Fruit fly (Drosophila melanogaster): ENCODE measurements around the gene CG33267.
"Not testable (repeated sequence)": the region's sequence is repeated elsewhere in the genome, so short reads cannot be mapped to it uniquely, and the experiment has no call there.

CG33267 gene

DNA sequence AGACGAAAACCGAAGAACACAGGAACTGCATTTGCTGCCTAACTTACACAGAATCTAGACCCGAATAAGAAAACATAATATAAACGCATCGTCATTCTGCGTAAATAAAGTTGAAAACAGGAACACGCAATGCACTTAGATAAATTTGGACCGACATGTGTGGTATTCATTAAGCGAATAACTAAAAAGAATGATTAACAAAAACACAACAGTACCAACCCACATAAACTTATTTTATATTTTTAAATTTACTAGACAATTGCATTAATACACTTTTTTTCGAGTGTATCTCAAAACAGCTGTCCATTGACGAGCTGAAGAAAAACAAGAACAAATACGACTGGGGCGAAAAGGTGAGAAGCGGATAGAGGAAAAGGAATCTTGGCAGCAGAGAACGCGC lies 9.9 kb upstream of the CG33267 start:
- no peak for TF ChIP-seq CTCF (optimal IDR thresholded peaks at IDR 0.05)
- no peak for TF ChIP-seq CG8478 (optimal IDR thresholded peaks at IDR 0.05)

DNA sequence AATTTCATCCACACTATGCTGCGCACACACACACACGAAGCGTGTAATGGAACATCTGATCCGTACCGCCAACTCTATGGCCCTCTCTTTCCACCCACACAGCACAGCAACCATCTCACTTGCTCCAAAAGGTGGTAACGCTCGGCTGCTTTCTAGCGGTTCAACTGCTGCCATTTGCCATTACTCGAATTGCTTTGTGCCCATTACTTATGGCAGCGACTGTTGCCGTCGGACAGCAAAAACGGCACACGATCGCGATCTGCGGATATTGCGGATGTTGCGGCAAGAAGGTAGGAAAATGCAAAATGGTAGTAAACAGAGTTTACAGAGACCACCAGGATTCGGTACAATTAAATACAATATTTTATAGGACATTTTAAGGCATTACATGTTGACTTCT lies 9.5 kb upstream of the CG33267 start:
- TF ChIP-seq CG8478 (optimal IDR thresholded peaks at IDR 0.05), result no peak
- TF ChIP-seq CTCF (optimal IDR thresholded peaks at IDR 0.05), result peak in 1 of 2 experiments; percentile 15

DNA sequence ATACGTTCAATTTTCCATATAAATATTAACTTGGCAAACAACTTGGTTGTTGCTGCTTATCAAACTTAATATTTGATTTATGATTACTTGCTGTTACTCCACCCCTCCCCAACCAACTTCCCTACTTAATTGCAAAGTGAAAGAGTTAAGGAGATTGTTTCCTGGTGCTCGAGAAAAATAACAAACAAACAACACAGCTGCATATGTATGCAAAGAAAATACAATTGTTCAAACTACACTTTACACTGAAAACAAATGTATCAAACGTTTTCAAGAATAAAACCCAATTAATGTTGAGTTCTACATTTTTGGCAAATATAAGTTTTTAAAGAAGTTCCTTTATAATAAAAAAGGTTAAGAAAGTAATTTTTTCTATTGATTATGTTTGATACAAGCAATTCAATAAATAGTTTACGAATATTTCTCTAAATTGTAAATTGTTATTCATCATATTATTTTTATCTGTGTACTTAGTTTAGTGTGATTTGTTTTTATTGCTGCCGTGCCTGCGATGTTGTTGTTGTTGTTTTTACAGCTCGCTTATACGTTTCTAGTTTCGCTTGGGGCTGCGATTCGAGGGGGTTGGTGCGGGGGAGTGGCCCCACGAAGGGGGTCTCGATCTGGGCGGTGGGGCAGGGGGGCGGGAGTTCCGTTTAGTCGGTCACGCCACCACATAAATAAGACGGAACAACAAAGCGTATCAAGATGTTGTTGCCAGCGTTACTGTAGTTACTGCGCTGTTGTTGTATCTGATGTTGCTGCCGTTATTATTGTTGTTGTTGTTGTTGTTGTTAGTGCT lies 8.4 kb upstream of the CG33267 start:
- no peak for TF ChIP-seq CTCF (optimal IDR thresholded peaks at IDR 0.05)

DNA sequence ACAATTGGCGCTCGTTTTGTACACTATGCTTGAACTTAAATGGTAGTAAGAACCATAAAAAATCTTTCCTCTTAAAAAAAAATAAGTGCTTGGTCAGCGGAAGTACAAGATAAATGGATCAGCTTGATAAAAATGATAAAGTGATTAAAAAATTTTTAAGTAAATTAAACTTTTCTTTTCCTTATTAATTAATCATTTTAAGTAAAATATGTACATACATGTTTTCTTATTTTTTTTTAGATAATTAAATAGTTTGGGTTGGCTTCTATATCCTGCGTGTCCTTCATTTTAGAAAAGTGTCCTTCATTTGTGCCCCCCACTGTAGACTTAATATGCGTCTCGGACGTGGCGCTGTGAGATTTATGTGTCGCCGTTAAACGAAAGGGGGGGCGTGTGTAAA lies 7.6 kb upstream of the CG33267 start:
- TF ChIP-seq CTCF (optimal IDR thresholded peaks at IDR 0.05) (no peak), CG8478 (optimal IDR thresholded peaks at IDR 0.05) (no peak)

DNA sequence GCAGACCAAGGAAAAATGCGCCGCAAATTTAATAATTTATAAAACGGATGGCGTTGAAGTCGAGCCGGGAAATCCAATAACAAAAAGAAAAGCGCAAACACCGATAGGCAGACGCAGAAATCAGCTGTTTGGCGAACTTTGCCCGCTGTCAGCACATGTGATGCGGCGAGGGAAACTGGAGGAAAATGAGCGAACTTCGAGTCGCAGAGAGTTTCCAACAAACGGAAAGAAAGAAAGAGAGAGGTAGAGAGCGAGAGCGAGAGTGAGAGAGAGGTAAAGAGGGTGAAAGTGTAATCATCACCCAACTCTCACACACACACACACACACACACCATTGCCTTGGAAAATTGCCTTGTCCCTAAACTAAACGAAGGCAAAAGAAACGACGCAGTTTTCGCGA lies 7.1 kb upstream of the CG33267 start:
- TF ChIP-seq CTCF (optimal IDR thresholded peaks at IDR 0.05), result no peak
- no peak for TF ChIP-seq CG8478 (optimal IDR thresholded peaks at IDR 0.05)

DNA sequence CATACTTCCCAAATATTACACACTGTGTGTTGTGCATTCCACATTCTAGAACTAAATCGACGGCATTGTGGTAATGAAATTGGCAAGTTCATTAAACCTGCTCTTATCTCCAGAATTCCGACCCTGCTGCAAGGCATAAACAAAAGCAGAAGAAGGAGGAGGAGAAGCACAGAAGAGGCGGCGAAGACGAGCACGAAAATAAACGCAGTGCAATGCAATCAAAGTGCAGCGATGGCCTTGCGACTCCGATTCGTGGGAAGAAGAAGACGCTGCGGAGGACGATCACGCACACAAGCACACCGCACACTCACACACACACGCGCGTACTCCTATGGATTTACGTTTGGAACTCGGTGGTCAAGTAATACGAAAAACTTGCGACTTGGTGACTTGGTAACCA lies 3.4 kb upstream of the CG33267 start:
- TF ChIP-seq CG8478 (optimal IDR thresholded peaks at IDR 0.05), result no peak
- TF ChIP-seq CTCF (optimal IDR thresholded peaks at IDR 0.05), result no peak

DNA sequence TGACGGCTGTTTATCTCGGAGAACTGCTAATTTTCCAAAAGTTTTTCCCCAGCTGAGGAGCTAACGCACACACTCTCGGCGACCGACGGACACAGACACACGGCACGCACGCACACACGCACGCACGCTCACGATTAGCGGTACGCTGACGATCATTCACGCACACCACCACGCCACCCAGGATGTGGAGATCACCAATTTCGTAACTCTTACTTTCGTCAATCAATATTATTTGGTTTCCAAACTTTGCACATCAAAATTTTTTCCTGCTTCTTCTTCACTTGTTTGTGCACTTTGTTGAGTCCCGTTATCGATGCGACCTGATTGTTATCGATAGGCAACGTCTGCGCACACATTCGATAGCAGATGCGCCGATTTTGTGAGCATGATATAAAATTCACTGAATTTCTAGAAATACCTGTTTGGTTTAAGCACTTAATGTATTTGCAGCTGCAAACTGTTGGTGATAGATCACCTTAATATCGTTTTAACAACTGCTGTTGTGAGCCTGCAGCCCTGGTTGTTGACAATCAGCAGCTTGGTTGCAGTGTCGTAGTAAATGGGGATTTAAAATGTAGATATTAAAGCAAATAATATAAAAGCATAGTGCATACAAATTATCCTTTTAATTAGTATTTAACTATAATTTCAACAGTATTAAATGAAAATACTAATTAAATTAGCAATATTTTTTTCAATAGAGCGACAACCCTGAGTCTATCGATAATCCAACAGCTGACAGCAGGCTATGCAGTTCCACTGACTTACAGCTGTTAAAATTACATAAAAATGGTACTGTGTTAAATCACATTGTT lies 2.1 kb upstream of the CG33267 start, which contains the start of the genes CG7394 and Mob2:
Gene CG7394 (plus strand): TSS at position 51 of the 815 bp plus-strand sequence.
Gene Mob2 (minus strand): TSS at position 288 of the 815 bp plus-strand sequence.
- TF ChIP-seq CG8478 (optimal IDR thresholded peaks at IDR 0.05) (no peak), CTCF (optimal IDR thresholded peaks at IDR 0.05) (peak in 1 of 2 experiments; percentile 36)

DNA sequence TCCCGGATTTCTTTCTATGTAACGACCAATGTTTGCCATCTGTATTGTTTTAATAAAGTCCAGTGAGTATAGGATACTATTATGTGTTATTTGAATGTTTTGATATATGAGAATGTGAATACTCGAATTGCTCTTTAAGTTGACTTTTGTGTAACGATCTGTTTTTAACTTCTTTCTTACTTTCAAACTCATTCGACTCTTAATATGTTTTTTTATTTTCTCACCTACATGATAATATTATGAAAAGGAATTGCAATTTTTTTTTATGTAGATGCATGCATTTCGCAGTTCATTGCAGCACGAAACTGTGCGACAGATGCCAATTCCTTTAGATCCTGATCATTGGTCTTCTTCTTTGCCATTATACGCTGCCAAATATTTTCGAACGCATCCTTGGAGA lies 10.3 kb downstream of the CG33267 start, which contains the start of gene CG33490:
Gene CG33490 (minus strand): TSS at position 101 of the 400 bp plus-strand sequence.
- TF ChIP-seq CG8478 (optimal IDR thresholded peaks at IDR 0.05) (no peak), CTCF (optimal IDR thresholded peaks at IDR 0.05) (no peak)

DNA sequence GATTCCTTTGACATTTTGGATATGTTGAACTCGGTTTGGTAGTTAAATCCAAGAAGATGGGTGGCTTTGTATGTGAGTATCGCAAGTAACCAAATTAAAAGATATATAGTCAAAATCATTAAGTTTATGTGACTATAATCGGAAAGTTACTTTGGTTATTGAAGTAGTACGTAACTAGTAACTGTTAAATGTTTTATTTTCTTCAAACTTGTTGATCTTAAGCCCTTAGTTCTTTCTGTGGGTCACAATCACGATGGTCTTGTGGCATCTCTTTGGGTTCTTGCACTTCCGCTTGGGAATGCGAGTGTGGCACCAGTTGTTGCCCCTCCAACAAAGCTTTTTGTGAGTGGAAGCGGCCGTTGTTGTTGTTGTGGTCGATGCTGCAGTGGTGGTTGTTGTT lies 12.7 kb downstream of the CG33267 start, which contains the start of gene CG33489:
Gene CG33489 (minus strand): TSS at position 101 of the 400 bp plus-strand sequence.
- not testable (repeated sequence) for TF ChIP-seq CTCF, CG8478 (optimal IDR thresholded peaks at IDR 0.05)

DNA sequence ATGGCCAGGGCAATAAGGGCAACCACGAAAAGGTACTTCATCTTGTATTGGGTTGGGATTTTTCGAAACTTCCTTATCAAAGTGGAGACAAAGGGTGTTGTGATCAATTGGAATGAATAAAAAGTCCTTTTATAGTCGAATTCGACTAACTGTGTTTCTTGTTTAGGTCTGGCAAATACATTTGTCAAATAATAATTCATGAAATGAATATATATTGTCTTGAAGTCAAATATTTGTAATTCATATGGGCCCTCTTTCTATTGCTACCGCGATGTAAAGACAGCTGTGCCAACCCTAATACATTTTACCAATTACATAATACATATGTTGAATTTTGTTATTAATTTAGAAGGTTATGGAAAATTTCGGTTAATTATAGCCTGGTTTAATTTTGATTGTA lies 13.1 kb downstream of the CG33267 start, which contains the start of gene CG33271:
Gene CG33271 (minus strand): TSS at position 101 of the 400 bp plus-strand sequence.
- TF ChIP-seq CG8478 (optimal IDR thresholded peaks at IDR 0.05), result no peak
- no peak for TF ChIP-seq CTCF (optimal IDR thresholded peaks at IDR 0.05)

DNA sequence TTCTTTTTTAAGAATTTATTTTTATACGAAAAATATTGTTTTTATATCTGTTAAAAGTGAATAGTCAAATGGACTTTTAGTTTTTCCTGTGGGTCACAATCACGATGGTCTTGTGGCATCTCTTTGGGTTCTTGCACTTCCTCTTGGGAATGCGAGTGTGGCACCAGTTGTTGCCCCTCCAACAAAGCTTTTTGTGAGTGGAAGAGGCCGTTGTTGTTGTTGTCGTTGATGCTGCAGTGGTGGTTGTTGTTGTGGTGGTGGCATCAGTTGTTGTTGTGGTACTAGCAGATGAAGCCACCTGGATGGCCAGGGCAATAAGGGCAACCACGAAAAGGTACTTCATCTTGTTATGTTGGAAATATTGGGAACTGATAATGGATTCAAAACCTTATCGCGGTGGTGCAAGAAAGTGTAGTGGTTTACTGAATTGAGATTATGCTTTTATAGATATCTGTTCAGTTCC lies 14.0 kb downstream of the CG33267 start, which contains the start of gene CG33270:
Gene CG33270 (minus strand): TSS at position 413 of the 463 bp plus-strand sequence.
- no peak for TF ChIP-seq CG8478 (optimal IDR thresholded peaks at IDR 0.05)

DNA sequence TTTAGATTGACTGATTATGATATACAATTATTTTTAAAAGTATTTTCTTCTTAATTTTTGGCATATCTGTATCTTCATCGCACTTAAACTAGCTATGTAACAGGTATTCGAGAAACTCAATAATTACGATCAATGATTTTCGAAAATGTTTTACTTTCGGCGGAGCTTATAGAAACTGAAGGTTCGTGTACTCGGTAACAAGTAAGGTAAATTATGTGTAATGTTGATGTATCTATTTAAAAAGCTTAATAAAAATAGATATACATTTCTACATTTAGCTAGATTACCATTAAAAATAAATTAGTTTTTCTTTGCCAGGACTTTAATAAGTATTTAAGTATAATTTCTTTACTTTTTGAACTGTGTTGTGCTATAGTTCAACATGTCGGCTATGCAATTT lies 14.6 kb downstream of the CG33267 start:
- no peak for TF ChIP-seq CG8478 (optimal IDR thresholded peaks at IDR 0.05)
- TF ChIP-seq CTCF (optimal IDR thresholded peaks at IDR 0.05), result no peak

DNA sequence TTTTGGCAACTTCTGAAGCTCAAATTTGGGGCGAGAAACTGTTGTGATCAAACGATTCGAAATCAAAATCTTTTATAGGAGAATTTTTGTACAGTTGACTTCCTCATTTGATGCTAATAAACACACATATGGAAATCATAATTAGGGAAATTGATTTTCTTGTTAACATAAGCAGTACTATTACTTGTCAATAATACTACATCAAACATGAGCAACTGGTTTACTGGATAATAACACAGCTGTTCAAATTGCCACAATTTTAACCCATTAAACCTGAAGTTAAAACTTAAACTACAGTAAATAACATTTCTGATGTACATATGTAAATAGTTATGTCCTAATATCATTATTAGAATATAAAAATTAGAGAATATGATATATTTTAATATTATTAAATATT lies 15.6 kb downstream of the CG33267 start, which contains the start of gene CG43390:
Gene CG43390 (minus strand): TSS at position 32 of the 400 bp plus-strand sequence.
- TF ChIP-seq CTCF (optimal IDR thresholded peaks at IDR 0.05) (no peak), CG8478 (optimal IDR thresholded peaks at IDR 0.05) (no peak)

DNA sequence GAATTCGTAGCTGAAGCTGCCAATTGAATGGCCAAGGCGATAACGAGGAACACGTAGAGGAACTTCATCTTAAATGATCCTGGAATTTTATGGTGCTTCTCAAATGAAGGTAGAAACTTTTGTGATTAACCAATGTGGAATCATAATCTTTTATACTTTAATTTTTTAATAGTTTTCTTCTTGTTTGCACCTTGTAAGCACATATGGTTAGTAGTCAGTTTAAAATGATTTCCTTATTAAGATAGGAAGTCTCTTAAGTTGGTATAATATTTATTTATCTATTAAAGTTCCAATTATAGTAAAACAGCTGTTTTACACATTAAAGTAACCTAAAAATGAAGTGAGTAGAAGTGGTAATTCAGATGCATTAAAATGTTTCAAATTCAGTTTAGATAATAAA lies 16.6 kb downstream of the CG33267 start, which contains the start of gene CG43391:
Gene CG43391 (minus strand): TSS at position 101 of the 400 bp plus-strand sequence.
- TF ChIP-seq CTCF (optimal IDR thresholded peaks at IDR 0.05) (no peak), CG8478 (optimal IDR thresholded peaks at IDR 0.05) (no peak)

DNA sequence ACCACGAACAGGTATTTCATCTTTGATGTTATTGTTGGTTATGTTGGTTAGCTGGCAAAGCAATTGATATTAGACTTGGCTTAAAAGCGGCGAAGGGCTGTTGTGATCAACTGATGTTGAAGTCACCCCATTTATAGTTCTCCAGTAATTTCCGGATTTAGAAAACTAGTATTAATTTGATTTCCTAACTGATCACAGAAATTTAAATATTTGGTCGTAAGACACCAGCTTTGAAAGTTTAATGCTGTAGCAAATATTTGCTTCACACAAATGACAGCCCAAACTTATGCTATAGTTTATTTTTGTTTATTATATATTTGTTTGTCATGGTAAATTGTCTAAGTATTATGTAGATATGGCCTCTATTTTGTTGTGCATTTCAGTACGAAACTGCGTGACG lies 17.8 kb downstream of the CG33267 start, which contains the start of gene CG33269:
Gene CG33269 (minus strand): TSS at position 101 of the 400 bp plus-strand sequence.
- TF ChIP-seq CG8478 (optimal IDR thresholded peaks at IDR 0.05), result no peak
- no peak for TF ChIP-seq CTCF (optimal IDR thresholded peaks at IDR 0.05)

Data from S2 (cell line).